Worm (Caenorhabditis elegans) whole organism, L4 larva: ENCODE data around the gene R11G1.2.

Experiments
- R02D3.7 ChIP-seq: fragments of 150-350 bp; sonication (generic microtip); optimal IDR thresholded peaks from 3 replicates; lab custom pipeline; 2014; ENCODE audit warnings: missing biosample characterization, missing genetic modification characterization
- T20F7.1 ChIP-seq: fragments of 200-800 bp; sonication (Bioruptor generic); optimal IDR thresholded peaks from 2 replicates; lab custom pipeline; 2018; ENCODE audit warnings: mild to moderate bottlenecking, missing genetic modification characterization, missing compliant biosample characterization
- Y48G9A.11 ChIP-seq: fragments of 200-800 bp; sonication (Bioruptor generic); IDR thresholded peaks from 2 replicates; pipeline ENCODE4 v1.3.6; 2022; ENCODE audit warnings: missing genetic modification reagents, missing genetic modification characterization, missing compliant biosample characterization
- Y75B8A.6 ChIP-seq: fragments of 200-800 bp; sonication (Bioruptor generic); IDR thresholded peaks from 2 replicates; pipeline ENCODE4 v1.3.6; 2022; ENCODE audit warnings: missing genetic modification reagents, missing genetic modification characterization, missing compliant biosample characterization
- ZK337.2 ChIP-seq: fragments of 200-800 bp; sonication (Bioruptor generic); IDR thresholded peaks from 2 replicates; pipeline ENCODE4 v1.3.6; 2022; ENCODE audit warnings: missing genetic modification reagents, missing genetic modification characterization, missing compliant biosample characterization
- aha-1 ChIP-seq: fragments of 150-350 bp; peaks from one replicate; lab custom pipeline; 2014; ENCODE audit warnings: missing biosample characterization, missing genetic modification characterization
- aly-2 ChIP-seq: sonication (generic microtip); optimal IDR thresholded peaks from 2 replicates; lab custom pipeline; 2018; ENCODE audit warnings: missing biosample characterization, missing genetic modification characterization
- ama-1 ChIP-seq: fragments of 150-350 bp; optimal IDR thresholded peaks from 2 replicates; lab custom pipeline; 2014; ENCODE audit warnings: inconsistent platforms, mixed read lengths
- arid-1 ChIP-seq: fragments of 200-800 bp; sonication (Bioruptor generic); conservative IDR thresholded peaks from 2 replicates; pipeline ENCODE4 v1.3.6; 2022; ENCODE audit warnings: missing genetic modification reagents, missing genetic modification characterization, missing compliant biosample characterization
- attf-4 ChIP-seq: sonication (generic microtip); optimal IDR thresholded peaks from 3 replicates; lab custom pipeline; 2017; ENCODE audit warnings: missing biosample characterization, missing genetic modification characterization
- ceh-20 ChIP-seq: fragments of 200-800 bp; sonication (Bioruptor generic); IDR thresholded peaks from 2 replicates; pipeline ENCODE4 v1.3.6; 2022; ENCODE audit warnings: missing genetic modification reagents, missing genetic modification characterization, missing compliant biosample characterization
- ceh-28 ChIP-seq: fragments of 150-350 bp; optimal IDR thresholded peaks from 2 replicates; lab custom pipeline; 2014; ENCODE audit warnings: missing biosample characterization, missing genetic modification reagents, missing genetic modification characterization
- ceh-44 ChIP-seq: fragments of 200-800 bp; sonication (Bioruptor generic); IDR thresholded peaks from 2 replicates; pipeline ENCODE4 v1.3.6; 2022; ENCODE audit warnings: missing genetic modification reagents, missing genetic modification characterization, missing compliant biosample characterization
- daf-12 ChIP-seq: fragments of 150-350 bp; optimal IDR thresholded peaks from 2 replicates; lab custom pipeline; 2014; ENCODE audit warnings: missing biosample characterization, missing genetic modification reagents, missing genetic modification characterization
- dmd-8 ChIP-seq: fragments of 200-800 bp; sonication (Bioruptor generic); IDR thresholded peaks from 2 replicates; pipeline ENCODE4 v1.3.6; 2022; ENCODE audit warnings: missing genetic modification characterization, missing compliant biosample characterization
- dmd-9 ChIP-seq: fragments of 200-800 bp; sonication (Bioruptor generic); IDR thresholded peaks from 2 replicates; pipeline ENCODE4 v1.3.6; 2022; ENCODE audit warnings: missing genetic modification reagents, missing genetic modification characterization, missing compliant biosample characterization
- duxl-1 ChIP-seq: sonication (generic microtip); optimal IDR thresholded peaks from 2 replicates; lab custom pipeline; 2016; ENCODE audit warnings: mild to moderate bottlenecking, missing genetic modification characterization, moderate library complexity, missing compliant biosample characterization; ENCODE audit not compliant: poor library complexity
- fos-1 ChIP-seq: fragments of 150-350 bp; optimal IDR thresholded peaks from 2 replicates; lab custom pipeline; 2014; ENCODE audit warnings: missing biosample characterization, missing genetic modification characterization
- gei-8 ChIP-seq: fragments of 200-800 bp; sonication (Bioruptor generic); optimal IDR thresholded peaks from 2 replicates; lab custom pipeline; 2018; ENCODE audit warnings: mild to moderate bottlenecking, missing genetic modification characterization, missing compliant biosample characterization
- lim-7 ChIP-seq: fragments of 200-800 bp; sonication (Bioruptor generic); IDR thresholded peaks from 2 replicates; pipeline ENCODE4 v1.3.6; 2022; ENCODE audit warnings: missing genetic modification characterization, missing compliant biosample characterization
- lin-1 ChIP-seq: fragments of 200-800 bp; sonication (Bioruptor generic); IDR thresholded peaks from 2 replicates; pipeline ENCODE4 v1.3.6; 2022; ENCODE audit warnings: missing genetic modification reagents, missing genetic modification characterization, missing compliant biosample characterization
- lin-13 ChIP-seq: fragments of 150-350 bp; optimal IDR thresholded peaks from 2 replicates; lab custom pipeline; 2014; ENCODE audit warnings: missing biosample characterization, missing genetic modification reagents, missing genetic modification characterization
- lin-15B ChIP-seq: fragments of 150-350 bp; sonication (generic microtip); optimal IDR thresholded peaks from 3 replicates; lab custom pipeline; 2014; ENCODE audit warnings: missing biosample characterization, missing genetic modification characterization
- lin-38 ChIP-seq: fragments of 200-800 bp; sonication (Bioruptor generic); IDR thresholded peaks from 2 replicates; pipeline ENCODE4 v1.3.6; 2022; ENCODE audit warnings: missing genetic modification reagents, missing genetic modification characterization, missing compliant biosample characterization
- madf-5 ChIP-seq, 2 experiments: fragments of 200-800 bp; sonication (Bioruptor generic); IDR thresholded peaks; 2 replicates each; pipeline ENCODE4 v1.3.6; 2022; ENCODE audit warnings: missing compliant biosample characterization in 2 of 2, missing genetic modification characterization in 2 of 2
- mdl-1 ChIP-seq, 2 experiments: fragments of 150-350 bp in 1 of 2; sonication (generic microtip) in 1 of 2; optimal IDR thresholded peaks; 2 replicates each; lab custom pipeline; 2014 to 2017; ENCODE audit warnings: missing biosample characterization in 2 of 2, missing genetic modification characterization in 2 of 2
- mdt-29 ChIP-seq: fragments of 200-800 bp; sonication (Bioruptor generic); IDR thresholded peaks from 2 replicates; pipeline ENCODE4 v1.3.6; 2022; ENCODE audit warnings: missing genetic modification reagents, missing genetic modification characterization, missing compliant biosample characterization
- mep-1 ChIP-seq: fragments of 150-350 bp; sonication (generic microtip); optimal IDR thresholded peaks from 3 replicates; lab custom pipeline; 2014; ENCODE audit warnings: missing biosample characterization, missing genetic modification characterization
- mxl-2 ChIP-seq: fragments of 200-800 bp; sonication (Bioruptor generic); conservative IDR thresholded peaks from 2 replicates; pipeline ENCODE4 v1.3.6; 2022; ENCODE audit warnings: missing genetic modification reagents, missing genetic modification characterization, missing compliant biosample characterization
- nhr-28 ChIP-seq: fragments of 150-350 bp; optimal IDR thresholded peaks from 2 replicates; lab custom pipeline; 2014; ENCODE audit warnings: missing biosample characterization, missing genetic modification characterization
- nhr-6 ChIP-seq: fragments of 150-350 bp; optimal IDR thresholded peaks from 2 replicates; lab custom pipeline; 2014; ENCODE audit warnings: missing biosample characterization, missing genetic modification characterization
- php-3 ChIP-seq: fragments of 200-800 bp; sonication (Bioruptor generic); IDR thresholded peaks from 2 replicates; pipeline ENCODE4 v1.3.6; 2022; ENCODE audit warnings: missing genetic modification reagents, missing genetic modification characterization, missing compliant biosample characterization
- rbr-2 ChIP-seq: sonication (generic microtip); optimal IDR thresholded peaks from 2 replicates; lab custom pipeline; 2016; ENCODE audit warnings: missing genotype, missing genetic modification characterization, missing compliant biosample characterization
- saeg-2 ChIP-seq: fragments of 200-800 bp; sonication (Bioruptor generic); IDR thresholded peaks from 2 replicates; pipeline ENCODE4 v1.3.6; 2022; ENCODE audit warnings: missing genetic modification reagents, missing genetic modification characterization, missing compliant biosample characterization
- skn-1 ChIP-seq: fragments of 150-350 bp; optimal IDR thresholded peaks from 2 replicates; lab custom pipeline; 2014; ENCODE audit warnings: missing biosample characterization, missing genetic modification characterization
- snpc-1.2 ChIP-seq: fragments of 200-800 bp; sonication (Bioruptor generic); IDR thresholded peaks from 2 replicates; pipeline ENCODE4 v1.3.6; 2022; ENCODE audit warnings: missing genetic modification reagents, missing genetic modification characterization, missing compliant biosample characterization
- spr-3 ChIP-seq: fragments of 200-800 bp; sonication (Bioruptor generic); optimal IDR thresholded peaks from 2 replicates; lab custom pipeline; 2018; ENCODE audit warnings: mild to moderate bottlenecking, missing genetic modification characterization, missing compliant biosample characterization
- tag-97 ChIP-seq: fragments of 200-800 bp; sonication (Bioruptor generic); IDR thresholded peaks from 2 replicates; pipeline ENCODE4 v1.3.6; 2022; ENCODE audit warnings: missing genetic modification characterization, missing compliant biosample characterization
- unc-39 ChIP-seq: sonication (generic microtip); optimal IDR thresholded peaks from 2 replicates; lab custom pipeline; 2017; ENCODE audit warnings: missing biosample characterization, missing genetic modification characterization
- unc-62 ChIP-seq, 3 experiments: fragments of 150-350 bp in 1 of 3; sonication (generic microtip); optimal IDR thresholded peaks in 2 of 3; peaks in 1 of 3; 1 replicate in 1 of 3; 2 replicates in 2 of 3; lab custom pipeline; 2014 to 2017; ENCODE audit warnings: missing biosample characterization in 3 of 3, missing genetic modification characterization in 3 of 3, missing genetic modification reagents in 3 of 3, missing genotype in 1 of 3
- zfp-2 ChIP-seq: sonication (generic microtip); optimal IDR thresholded peaks from 2 replicates; lab custom pipeline; 2016; ENCODE audit warnings: mild to moderate bottlenecking, missing genetic modification characterization, missing compliant biosample characterization

The R11G1.2 gene

DNA sequence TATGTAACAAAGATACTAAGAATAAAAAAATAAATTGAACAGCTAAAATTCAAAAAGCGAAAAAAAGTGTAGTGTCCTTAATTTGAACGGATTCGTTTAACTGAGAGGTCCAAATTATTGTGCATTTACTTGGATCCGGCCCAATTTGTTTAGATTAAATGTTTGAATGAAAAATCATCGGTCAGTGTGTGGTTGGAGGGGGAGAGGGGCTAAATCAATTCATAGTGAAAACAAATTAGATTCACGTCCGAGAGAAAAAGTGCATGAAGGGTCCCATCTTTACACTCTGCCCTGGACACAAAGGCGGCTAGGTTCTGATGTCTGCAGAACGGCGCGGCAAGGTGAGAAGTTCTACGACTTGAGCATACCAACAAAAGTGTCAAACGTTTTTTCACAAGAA, 31.6 kb upstream of the R11G1.2 start:
- no peak for TF ChIP-seq R02D3.7
- no peak for TF ChIP-seq dmd-9
- no peak for TF ChIP-seq ceh-28 (tag; lab: Kevin White, UChicago)
- no peak for TF ChIP-seq lin-38 (GFP tag; lab: Robert Waterston, UW)
- no peak for TF ChIP-seq ama-1 (lab: Kevin White, UChicago)
- no peak for TF ChIP-seq mxl-2 (GFP tag; lab: Robert Waterston, UW)
- no peak for TF ChIP-seq T20F7.1
- no peak for TF ChIP-seq nhr-6 (tag; lab: Kevin White, UChicago)
- TF ChIP-seq snpc-1.2 (GFP tag; lab: Robert Waterston, UW), result no peak
- no peak for TF ChIP-seq mdl-1 (tag; optimal IDR thresholded peaks at IDR 0.05; lab: Kevin White, UChicago)
- TF ChIP-seq spr-3 (GFP tag; lab: Kevin White, UChicago), result no peak

DNA sequence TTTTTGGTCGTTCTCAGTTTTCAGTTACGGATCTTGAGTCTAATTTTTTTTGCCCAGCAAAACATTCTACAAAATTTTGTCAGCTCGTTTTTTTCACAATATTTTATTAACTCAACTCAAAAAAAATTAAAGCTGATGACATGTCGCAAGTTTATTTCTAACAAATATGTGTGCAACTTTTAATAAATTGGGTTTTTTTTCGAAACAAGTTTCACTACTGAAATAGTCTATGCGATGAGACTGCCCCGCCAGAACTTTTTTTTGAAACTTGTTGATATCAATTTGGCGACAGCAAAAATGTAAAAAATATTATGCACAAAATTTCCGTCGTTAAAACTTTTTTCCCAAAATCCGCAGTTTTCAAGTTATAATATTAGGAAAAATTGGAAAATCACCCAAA, 27.3 kb upstream of the R11G1.2 start, which contains the start of gene C18B2.2:
TSS of gene C18B2.2 (plus strand) at position 301 of the 400 bp plus-strand sequence.
- TF ChIP-seq aha-1 (tag; lab: Kevin White, UChicago), result peak; percentile 61
- no peak for TF ChIP-seq dmd-9
- TF ChIP-seq, all 104 proteins: peak for 1

DNA sequence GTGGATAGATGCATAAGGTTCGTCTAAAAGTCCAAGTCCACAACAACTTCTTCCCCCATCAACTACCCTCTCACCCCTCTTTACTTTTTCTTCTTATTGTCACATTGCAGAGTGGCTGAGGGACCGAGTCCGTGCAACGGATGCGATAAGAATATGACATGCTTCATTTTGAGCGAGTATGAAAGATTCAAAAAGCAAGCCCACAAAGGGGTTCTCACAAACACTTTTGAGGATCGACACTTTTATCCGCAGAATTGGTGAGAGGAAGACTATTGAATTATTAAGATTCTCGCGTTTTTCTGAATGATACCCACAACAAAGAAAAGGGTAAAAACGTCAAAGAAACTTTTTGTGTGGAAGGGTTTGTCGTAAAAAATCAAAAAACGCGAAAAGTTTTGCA, 24.8 kb upstream of the R11G1.2 start:
- TF ChIP-seq ceh-20 (GFP tag; lab: Robert Waterston, UW), result no peak
- TF ChIP-seq unc-62 (GFP tag; optimal IDR thresholded peaks at IDR 0.05 in 1 of 2; lab: Kevin White, UChicago), result peak in 1 of 2 experiments; percentile 54
- TF ChIP-seq unc-62 (tag; optimal IDR thresholded peaks at IDR 0.05; lab: Kevin White, UChicago), result no peak

DNA sequence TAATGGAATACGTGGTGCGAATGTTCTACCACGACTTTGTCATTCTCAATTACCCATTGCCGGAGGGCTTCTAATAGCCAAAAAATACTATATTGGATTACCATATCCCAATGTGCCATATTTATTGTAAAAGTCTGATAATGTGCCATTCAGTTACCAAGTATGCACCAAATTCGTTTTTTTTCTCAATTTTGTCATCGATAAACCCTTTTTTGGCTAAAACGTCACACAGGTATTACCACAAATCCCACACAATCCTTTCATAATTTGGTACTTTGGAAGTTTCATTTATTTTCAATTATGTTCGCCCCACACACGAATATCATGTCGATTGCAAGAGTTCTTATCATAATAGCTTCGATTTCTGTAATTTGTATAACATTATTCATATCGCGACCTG, 22.4 kb upstream of the R11G1.2 start, which contains the start of gene vep-2:
TSS of gene vep-2 (plus strand) at position 301 of the 400 bp plus-strand sequence.
- TF ChIP-seq lin-13, result no peak
- TF ChIP-seq gei-8 (GFP tag; lab: Kevin White, UChicago), result no peak
- TF ChIP-seq daf-12 (tag; lab: Kevin White, UChicago), result no peak
- no peak for TF ChIP-seq nhr-28 (tag; lab: Kevin White, UChicago)
- no peak for TF ChIP-seq ZK337.2 (GFP tag; lab: Robert Waterston, UW)
- TF ChIP-seq saeg-2 (GFP tag; lab: Robert Waterston, UW), result no peak
- TF ChIP-seq madf-5 (GFP tag; IDR thresholded peaks at IDR 0.05; lab: Robert Waterston, UW), result no peak
- no peak for TF ChIP-seq php-3 (GFP tag; lab: Robert Waterston, UW)
- TF ChIP-seq zfp-2 (tag; lab: Kevin White, UChicago), result no peak
- TF ChIP-seq spr-3 (GFP tag; lab: Kevin White, UChicago), result no peak
- TF ChIP-seq, all 104 proteins: peak for 0

DNA sequence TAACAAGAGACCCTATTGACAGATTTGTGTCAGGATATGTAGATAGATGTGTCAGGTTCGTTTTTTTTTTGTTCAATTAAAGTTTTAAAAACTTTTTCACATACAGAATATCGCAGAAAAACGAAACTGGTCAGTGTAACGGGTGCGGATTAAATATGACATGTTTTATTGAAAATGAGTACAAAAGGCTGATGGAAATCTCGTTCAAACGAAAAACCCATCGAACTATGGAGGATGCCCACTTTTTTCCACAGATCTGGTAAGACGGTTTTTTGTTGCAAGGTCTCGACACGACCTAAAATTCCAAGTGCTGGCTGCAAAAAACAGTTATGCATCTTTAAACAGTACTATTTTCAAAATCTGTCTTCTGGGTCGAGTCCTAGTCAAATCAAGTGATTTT, 20.3 kb upstream of the R11G1.2 start:
- TF ChIP-seq unc-62 (GFP tag; optimal IDR thresholded peaks at IDR 0.05 in 1 of 2; lab: Kevin White, UChicago) (peak in 1 of 2 experiments; percentile 93), unc-62 (tag; optimal IDR thresholded peaks at IDR 0.05; lab: Kevin White, UChicago) (no peak), lin-1 (GFP tag; lab: Robert Waterston, UW) (no peak), aha-1 (tag; lab: Kevin White, UChicago) (peak; percentile 58)

DNA sequence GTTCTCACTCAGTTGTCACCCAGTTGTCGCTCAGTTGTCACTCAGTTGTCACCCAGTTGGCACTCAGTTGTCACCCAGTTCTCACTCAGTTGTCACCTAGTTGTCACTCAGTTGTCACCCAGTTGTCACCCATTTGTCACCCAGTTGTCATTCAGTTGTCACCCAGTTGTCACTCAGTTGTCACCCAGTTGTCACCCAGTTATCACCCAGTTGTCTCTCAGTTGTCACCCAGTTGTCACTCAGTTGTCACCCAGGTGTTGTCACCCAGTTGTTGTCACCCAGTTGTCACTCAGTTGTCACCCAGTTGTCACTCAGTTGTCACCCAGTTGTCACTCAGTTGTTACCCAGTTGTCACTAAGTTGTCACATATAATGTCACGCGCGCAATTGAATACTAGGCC, 18.9 kb upstream of the R11G1.2 start:
- TF ChIP-seq madf-5 (GFP tag; IDR thresholded peaks at IDR 0.05; lab: Robert Waterston, UW) (peak in 1 of 2 experiments; percentile 56; a peak in 1 of 4 replicates), fos-1 (tag; lab: Kevin White, UChicago) (no peak), attf-4 (tag; lab: Kevin White, UChicago) (no peak), unc-39 (tag; lab: Kevin White, UChicago) (no peak), tag-97 (peak; percentile 47; the same call in 1 of the 2 replicates), duxl-1 (no peak), Y48G9A.11 (GFP tag; lab: Robert Waterston, UW) (peak; percentile 56), lim-7 (peak; percentile 66), skn-1 (no peak), Y75B8A.6 (GFP tag; lab: Robert Waterston, UW) (peak; percentile 77; the same call in 1 of the 2 replicates), dmd-8 (GFP tag; lab: Robert Waterston, UW) (0 out of 2 replicates have a peak, but pooled peaks have one; percentile 20), mdt-29 (GFP tag; lab: Robert Waterston, UW) (no peak; the same call in 1 of the 2 replicates), aly-2 (tag; lab: Kevin White, UChicago) (no peak), arid-1 (0 out of 2 replicates have a peak, but pooled peaks have one; percentile 3), ZK337.2 (GFP tag; lab: Robert Waterston, UW) (0 out of 2 replicates have a peak, but pooled peaks have one; percentile 11), mep-1 (no peak), lin-15B (tag; lab: Kevin White, UChicago) (no peak), ceh-44 (GFP tag; lab: Robert Waterston, UW) (peak; percentile 7; the same call in 1 of the 2 replicates), mxl-2 (GFP tag; lab: Robert Waterston, UW) (no peak), saeg-2 (GFP tag; lab: Robert Waterston, UW) (0 out of 2 replicates have a peak, but pooled peaks have one; percentile 37), rbr-2 (tag; lab: Kevin White, UChicago) (no peak)
